Worm (Caenorhabditis elegans): ENCODE measurements around the gene C04C3.6.

C04C3.6 gene

DNA sequence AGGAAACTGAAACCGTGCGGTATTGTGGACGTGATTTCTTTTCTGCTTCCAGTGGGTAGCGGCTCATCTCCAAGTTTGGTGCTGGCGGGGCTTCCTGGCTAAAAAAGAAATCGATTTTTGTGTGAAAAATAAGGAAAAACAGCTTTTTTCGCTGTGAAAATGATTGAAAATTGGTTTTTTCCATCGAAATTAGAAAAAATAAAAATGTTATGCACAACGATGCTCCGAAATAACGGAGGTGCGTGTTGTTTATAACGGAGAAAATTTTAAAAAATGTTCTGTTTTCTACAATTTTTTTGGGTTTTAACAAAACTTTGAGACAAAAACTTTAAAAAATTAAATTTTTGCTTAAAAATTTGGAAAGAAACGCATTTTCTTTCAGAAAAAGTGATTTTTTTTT, 39.2 kb downstream of the C04C3.6 start:
- TF ChIP-seq F57C9.4 (tag; optimal IDR thresholded peaks at IDR 0.05): no peak
- TF ChIP-seq aptf-2 (GFP tag; conservative IDR thresholded peaks at IDR 0.05): no peak
- TF ChIP-seq repo-1 (tag; optimal IDR thresholded peaks at IDR 0.05): no peak
- no peak for TF ChIP-seq ceh-40 (GFP tag; IDR thresholded peaks at IDR 0.05)
- no peak for TF ChIP-seq ceh-79 (tag; optimal IDR thresholded peaks at IDR 0.05)
- peak; percentile 65; the same call in 1 of the 2 replicates for TF ChIP-seq attf-3 (GFP tag; conservative IDR thresholded peaks at IDR 0.05)
- TF ChIP-seq egl-44 (GFP tag; IDR thresholded peaks at IDR 0.05): no peak
- no peak for TF ChIP-seq ZK185.1 (tag; optimal IDR thresholded peaks at IDR 0.05; ENCODE audit: poor library complexity, severe bottlenecking)

DNA sequence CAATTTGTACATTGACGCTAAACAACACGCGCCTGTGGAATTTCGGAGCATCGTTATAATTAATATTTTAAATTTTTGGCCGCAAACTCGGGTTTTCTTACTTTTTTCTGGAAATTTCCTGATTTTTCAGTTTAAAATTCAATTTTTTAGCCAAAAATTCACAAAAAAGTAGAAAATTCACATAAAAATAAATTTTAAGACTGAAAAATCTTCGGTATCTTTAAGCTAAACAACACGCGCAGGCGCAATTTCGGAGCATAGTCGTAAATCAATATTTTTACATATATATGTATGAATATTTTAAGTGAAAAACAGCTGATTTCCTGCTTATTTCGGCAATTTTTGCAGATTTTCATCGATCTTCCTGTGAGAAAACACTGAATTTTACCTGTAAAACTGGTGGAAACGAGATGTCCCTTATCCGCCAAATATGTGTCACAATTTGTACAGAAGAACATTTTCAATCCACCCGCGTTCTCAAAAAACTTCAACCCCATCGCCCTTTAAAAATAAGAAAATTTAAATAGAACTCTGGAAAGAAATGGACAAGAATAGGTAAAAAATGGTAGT, 40.0 kb downstream of the C04C3.6 start, which contains the start of gene B0546.3:
Gene B0546.3, minus strand, starts transcription at position 504 of the 570 bp plus-strand sequence.
- TF ChIP-seq snpc-3.4 (tag; optimal IDR thresholded peaks at IDR 0.05) (no peak), ztf-3 (GFP tag; optimal IDR thresholded peaks at IDR 0.05) (no peak), B0336.3 (GFP tag; IDR thresholded peaks at IDR 0.05) (0 out of 2 replicates have a peak, but pooled peaks have one; percentile 29), ekl-4 (GFP tag; IDR thresholded peaks at IDR 0.05) (peak; percentile 47; the same call in 1 of the 2 replicates), ceh-40 (GFP tag; IDR thresholded peaks at IDR 0.05) (no peak), attf-3 (GFP tag; conservative IDR thresholded peaks at IDR 0.05) (peak; percentile 30; the same call in 1 of the 2 replicates), hlh-12 (tag; optimal IDR thresholded peaks at IDR 0.05) (no peak), ceh-100 (GFP tag; IDR thresholded peaks at IDR 0.05) (no peak), hsf-1 (GFP tag; IDR thresholded peaks at IDR 0.05) (no peak), Y67H2A.10 (GFP tag; conservative IDR thresholded peaks at IDR 0.05) (no peak), gei-17 (GFP tag; optimal IDR thresholded peaks at IDR 0.05) (no peak), bed-2 (GFP tag; IDR thresholded peaks at IDR 0.05) (no peak), ztf-25 (GFP tag; IDR thresholded peaks at IDR 0.05) (no peak), cebp-1 (GFP tag; IDR thresholded peaks at IDR 0.05) (no peak), cebp-1 (tag; optimal IDR thresholded peaks at IDR 0.05) (no peak), ceh-27 (GFP tag; optimal IDR thresholded peaks at IDR 0.05) (no peak), F33H1.4 (GFP tag; IDR thresholded peaks at IDR 0.05) (no peak), let-607 (tag; optimal IDR thresholded peaks at IDR 0.05) (no peak), bed-1 (GFP tag; IDR thresholded peaks at IDR 0.05) (no peak), die-1 (tag; optimal IDR thresholded peaks at IDR 0.05) (no peak), unc-130 (GFP tag; optimal IDR thresholded peaks at IDR 0.05) (no peak), nhr-90 (tag; optimal IDR thresholded peaks at IDR 0.05) (no peak), ama-1 (optimal IDR thresholded peaks at IDR 0.05) (no peak), ama-1 (GFP tag; optimal IDR thresholded peaks at IDR 0.05) (no peak), mel-28 (tag; optimal IDR thresholded peaks at IDR 0.05; ENCODE audit: borderline replicate concordance) (no peak), sptf-2 (GFP tag; optimal IDR thresholded peaks at IDR 0.05) (no peak), K11D2.4 (GFP tag; IDR thresholded peaks at IDR 0.05) (no peak), madf-10 (tag; optimal IDR thresholded peaks at IDR 0.05) (no peak), F57C9.4 (tag; optimal IDR thresholded peaks at IDR 0.05) (peak; percentile 59), sea-2 (GFP tag; IDR thresholded peaks at IDR 0.05) (no peak), C06A6.2 (GFP tag; conservative IDR thresholded peaks at IDR 0.05) (no peak), snpc-4 (GFP tag; optimal IDR thresholded peaks at IDR 0.05) (no peak), snpc-4 (tag; optimal IDR thresholded peaks at IDR 0.05) (peak in 1 of 4 experiments; percentile 11), F57A8.1 (GFP tag; optimal IDR thresholded peaks at IDR 0.05) (no peak), zfh-2 (GFP tag; conservative IDR thresholded peaks at IDR 0.05) (no peak), F23B12.7 (tag; optimal IDR thresholded peaks at IDR 0.05; ENCODE audit: insufficient read depth) (no peak), attf-5 (GFP tag; optimal IDR thresholded peaks at IDR 0.05) (no peak), let-526 (GFP tag; IDR thresholded peaks at IDR 0.05) (no peak), ets-4 (GFP tag; optimal IDR thresholded peaks at IDR 0.05) (no peak), nfya-1 (tag; optimal IDR thresholded peaks at IDR 0.05; ENCODE audit: borderline replicate concordance, insufficient read depth) (no peak), ztf-6 (GFP tag; IDR thresholded peaks at IDR 0.05) (no peak), egrh-3 (GFP tag; IDR thresholded peaks at IDR 0.05) (no peak)
